Worm (Caenorhabditis elegans) whole organism, young adult: Measurements from ENCODE around the gene C36C5.12.

Experiments
- F39B2.1 ChIP-seq: fragments of 200-800 bp; sonication (Bioruptor generic); IDR thresholded peaks from 2 replicates; pipeline ENCODE4 v1.3.6; 2022; ENCODE audit warnings: missing genetic modification reagents, missing genetic modification characterization, missing compliant biosample characterization
- T07F8.4 ChIP-seq: sonication (generic microtip); optimal IDR thresholded peaks from 2 replicates; lab custom pipeline; 2016; ENCODE audit warnings: mild to moderate bottlenecking, missing genetic modification characterization, moderate library complexity, missing compliant biosample characterization
- Y67H2A.10 ChIP-seq: fragments of 200-800 bp; sonication (Bioruptor generic); conservative IDR thresholded peaks from 2 replicates; pipeline ENCODE4 v1.3.6; 2022; ENCODE audit warnings: missing genetic modification reagents, missing genetic modification characterization, missing compliant biosample characterization
- attf-6 ChIP-seq: fragments of 200-800 bp; sonication (Bioruptor generic); IDR thresholded peaks from 2 replicates; pipeline ENCODE4 v1.3.6; 2022; ENCODE audit warnings: missing genetic modification reagents, missing genetic modification characterization, missing compliant biosample characterization
- cebp-2 ChIP-seq: fragments of 200-800 bp; sonication (Bioruptor generic); IDR thresholded peaks from 2 replicates; pipeline ENCODE4 v1.3.6; 2022; ENCODE audit warnings: missing genetic modification characterization, missing compliant biosample characterization
- efl-1 ChIP-seq: fragments of 150-350 bp; optimal IDR thresholded peaks from 2 replicates; lab custom pipeline; 2014; ENCODE audit warnings: missing biosample characterization, missing genetic modification reagents, missing genetic modification characterization
- ztf-18 ChIP-seq: sonication (generic microtip); optimal IDR thresholded peaks from 2 replicates; lab custom pipeline; 2016; ENCODE audit warnings: missing genotype, mild to moderate bottlenecking, missing genetic modification characterization, missing compliant biosample characterization
- ztf-25 ChIP-seq: fragments of 200-800 bp; sonication (Bioruptor generic); IDR thresholded peaks from 2 replicates; pipeline ENCODE4 v1.3.6; 2022; ENCODE audit warnings: missing genetic modification reagents, missing genetic modification characterization, missing compliant biosample characterization

- TF ChIP-seq efl-1 (GFP tag; lab: Kevin White, UChicago) (no peak), cebp-2 (GFP tag; lab: Robert Waterston, UW) (no peak), ztf-18 (no peak), attf-6 (GFP tag; lab: Robert Waterston, UW) (no peak), F39B2.1 (GFP tag; lab: Robert Waterston, UW) (no peak), T07F8.4 (tag; lab: Kevin White, UChicago) (no peak), ztf-25 (GFP tag; lab: Robert Waterston, UW) (no peak), Y67H2A.10 (GFP tag; lab: Robert Waterston, UW) (no peak)
These were observed 44.2 kb downstream of the C36C5.12 start, which contains the start of gene Y73C8C.3 for ce11 chrV:3114973-3115372.
